Worm (Caenorhabditis elegans): ENCODE measurements around the gene eif-2Bgamma.

DNA sequence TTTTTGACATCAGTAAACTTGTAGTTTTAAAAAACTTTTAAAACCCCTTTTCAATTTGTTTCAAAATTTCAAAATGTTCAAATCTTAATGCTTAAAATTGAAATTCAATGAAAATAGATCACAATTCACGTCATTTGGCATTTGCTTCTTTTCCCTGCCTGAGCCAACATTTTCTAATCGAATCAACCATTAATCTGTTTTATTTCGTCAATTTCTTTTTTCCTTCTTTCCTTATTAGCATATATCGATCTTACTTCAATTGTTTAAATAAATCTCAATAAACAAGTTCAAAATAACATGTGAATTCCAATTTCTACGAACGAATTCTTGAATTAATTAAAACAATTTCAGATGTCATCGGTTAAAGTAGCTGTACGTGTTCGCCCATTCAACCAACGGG, 28.1 kb upstream of the eif-2Bgamma start:
- no peak for TF ChIP-seq ceh-82 (tag; optimal IDR thresholded peaks at IDR 0.05)
- TF ChIP-seq elt-3 (tag; optimal IDR thresholded peaks at IDR 0.05): no peak
- TF ChIP-seq lin-35 (GFP tag; optimal IDR thresholded peaks at IDR 0.05): no peak
- TF ChIP-seq blmp-1 (tag; optimal IDR thresholded peaks at IDR 0.05): no peak
- TF ChIP-seq lin-39 (tag; optimal IDR thresholded peaks at IDR 0.05): no peak
- TF ChIP-seq unc-130 (tag; optimal IDR thresholded peaks at IDR 0.05): no peak
- TF ChIP-seq egl-27 (tag; optimal IDR thresholded peaks at IDR 0.05): no peak
- TF ChIP-seq efl-1 (optimal IDR thresholded peaks at IDR 0.05): no peak
- no peak for TF ChIP-seq efl-1 (GFP tag; optimal IDR thresholded peaks at IDR 0.05 in 1 of 2)
- no peak for TF ChIP-seq dpl-1 (GFP tag; optimal IDR thresholded peaks at IDR 0.05)
- no peak for TF ChIP-seq ama-1 (optimal IDR thresholded peaks at IDR 0.05)
- no peak for TF ChIP-seq unc-62 (GFP tag; optimal IDR thresholded peaks at IDR 0.05)

All from whole organism, L1 larva.